Worm (Caenorhabditis elegans) whole organism, L3 larva: Measurements from ENCODE around the gene C08F8.15.
A peak's percentile ranks its signal among the peaks of the same experiment; 100 is the strongest.

Experiments
- ceh-82 ChIP-seq: fragments of 150-350 bp; optimal IDR thresholded peaks from 2 replicates; lab custom pipeline; 2014; ENCODE audit warnings: missing biosample characterization, missing genetic modification characterization
- fkh-10 ChIP-seq: sonication (generic microtip); optimal IDR thresholded peaks from 2 replicates; lab custom pipeline; 2017; ENCODE audit warnings: missing biosample characterization, missing genetic modification reagents, missing genetic modification characterization
- jun-1 ChIP-seq: fragments of 150-350 bp; optimal IDR thresholded peaks from 2 replicates; lab custom pipeline; 2014; ENCODE audit warnings: missing biosample characterization, missing genetic modification reagents, missing genetic modification characterization
- lin-15B ChIP-seq: fragments of 150-350 bp; optimal IDR thresholded peaks from 2 replicates; lab custom pipeline; 2014; ENCODE audit warnings: missing biosample characterization, missing genetic modification characterization
- nhr-11 ChIP-seq: fragments of 150-350 bp; optimal IDR thresholded peaks from 2 replicates; lab custom pipeline; 2014; ENCODE audit warnings: missing biosample characterization, missing genetic modification characterization
- nhr-67 ChIP-seq: fragments of 150-350 bp; optimal IDR thresholded peaks from 2 replicates; lab custom pipeline; 2014; ENCODE audit warnings: missing biosample characterization, missing genetic modification characterization
- nhr-76 ChIP-seq: fragments of 150-350 bp; sonication (generic microtip); optimal IDR thresholded peaks from 5 replicates; lab custom pipeline; 2014; ENCODE audit warnings: missing biosample characterization, missing genetic modification characterization
- nhr-77 ChIP-seq: fragments of 150-350 bp; optimal IDR thresholded peaks from 2 replicates; lab custom pipeline; 2014; ENCODE audit warnings: missing biosample characterization, missing genetic modification characterization
- pha-4 ChIP-seq: fragments of 150-350 bp; optimal IDR thresholded peaks from 2 replicates; lab custom pipeline; 2014; ENCODE audit warnings: missing biosample characterization, missing genetic modification reagents, missing genetic modification characterization
- sea-2 ChIP-seq: fragments of 150-350 bp; sonication (generic microtip); optimal IDR thresholded peaks from 4 replicates; lab custom pipeline; 2014; ENCODE audit warnings: missing biosample characterization, missing genetic modification reagents, missing genetic modification characterization
- ztf-11 ChIP-seq: fragments of 150-350 bp; optimal IDR thresholded peaks from 2 replicates; lab custom pipeline; 2014; ENCODE audit warnings: missing biosample characterization, missing genetic modification characterization

ce11 chrIV:11149454-11150163, 11.0 kb downstream of the C08F8.15 start, which contains the start of the genes F01G4.6 and pfd-1:
- peak; percentile 75 for TF ChIP-seq nhr-11
- TF ChIP-seq ceh-82 (tag; lab: Kevin White, UChicago): peak; percentile 43
- peak; percentile 95 for TF ChIP-seq lin-15B (tag; lab: Kevin White, UChicago)
- TF ChIP-seq ztf-11 (tag; lab: Kevin White, UChicago): no peak
- TF ChIP-seq pha-4 (tag; lab: Kevin White, UChicago): peak; percentile 97
- peak; percentile 60 for TF ChIP-seq fkh-10 (GFP tag; lab: Kevin White, UChicago)
- peak; percentile 1 for TF ChIP-seq sea-2 (GFP tag; lab: Kevin White, UChicago)
- peak; percentile 40 for TF ChIP-seq nhr-77 (tag; lab: Kevin White, UChicago)
- peak; percentile 88 for TF ChIP-seq jun-1
- peak; percentile 50 for TF ChIP-seq nhr-76 (tag; lab: Kevin White, UChicago)
- no peak for TF ChIP-seq nhr-67
